Fruit fly (Drosophila melanogaster): Measurements from ENCODE around the gene VhaAC39-2.

VhaAC39-2 gene

dm6 chr3R:23176445-23177087 is 17.4 kb upstream of the VhaAC39-2 start (continued):
- TF ChIP-seq Myb (GFP tag; optimal IDR thresholded peaks at IDR 0.05) (peak; percentile 16), CG12104 (GFP tag; optimal IDR thresholded peaks at IDR 0.05) (no peak), org-1 (GFP tag; optimal IDR thresholded peaks at IDR 0.05) (peak; percentile 30), gce (GFP tag; IDR thresholded peaks at IDR 0.05) (peak; percentile 58; the same call in 1 of the 3 replicates), bab2 (GFP tag; optimal IDR thresholded peaks at IDR 0.05) (peak; percentile 46), Hr3 (GFP tag; optimal IDR thresholded peaks at IDR 0.05) (no peak), crol (GFP tag; IDR thresholded peaks at IDR 0.05) (no peak), CG17912 (GFP tag; optimal IDR thresholded peaks at IDR 0.05) (no peak), Gug (GFP tag; IDR thresholded peaks at IDR 0.05) (no peak), H2.0 (GFP tag; IDR thresholded peaks at IDR 0.05) (no peak), lov (optimal IDR thresholded peaks at IDR 0.05) (no peak), lov (GFP tag; IDR thresholded peaks at IDR 0.05) (peak; percentile 64; the same call in 1 of the 3 replicates), GATAe (GFP tag; conservative IDR thresholded peaks at IDR 0.05) (no peak; the same call in 1 of the 2 replicates), scrt (GFP tag; optimal IDR thresholded peaks at IDR 0.05) (peak; percentile 44), tio (GFP tag; optimal IDR thresholded peaks at IDR 0.05) (peak; percentile 28), CG9727 (GFP tag; optimal IDR thresholded peaks at IDR 0.05) (peak; percentile 4), dimm (GFP tag; IDR thresholded peaks at IDR 0.05) (no peak), CG13287 (GFP tag; IDR thresholded peaks at IDR 0.05; ENCODE audit: partially characterized antibody) (no peak), en (GFP tag; optimal IDR thresholded peaks at IDR 0.05) (no peak), chinmo (GFP tag; IDR thresholded peaks at IDR 0.05; ENCODE audit: partially characterized antibody) (no peak), Hsf (GFP tag; optimal IDR thresholded peaks at IDR 0.05) (no peak), CG6765 (GFP tag; optimal IDR thresholded peaks at IDR 0.05) (peak; percentile 70), B-H2 (GFP tag; optimal IDR thresholded peaks at IDR 0.05) (peak; percentile 49), Stat92E (GFP tag; optimal IDR thresholded peaks at IDR 0.05) (no peak), gcm (GFP tag; optimal IDR thresholded peaks at IDR 0.05) (no peak), D19A (tag; optimal IDR thresholded peaks at IDR 0.05) (no peak), br (optimal IDR thresholded peaks at IDR 0.05) (no peak), chif (GFP tag; optimal IDR thresholded peaks at IDR 0.05) (no peak), CG16813 (GFP tag; IDR thresholded peaks at IDR 0.05; ENCODE audit: partially characterized antibody) (no peak), CG12299 (tag; optimal IDR thresholded peaks at IDR 0.05) (peak; percentile 18), CG17186 (GFP tag; optimal IDR thresholded peaks at IDR 0.05) (no peak), Jarid2 (GFP tag; optimal IDR thresholded peaks at IDR 0.05) (peak; percentile 20), CG15269 (tag; optimal IDR thresholded peaks at IDR 0.05) (peak; percentile 13), CG14441 (GFP tag; IDR thresholded peaks at IDR 0.05) (0 out of 2 replicates have a peak, but pooled peaks have one; percentile 45), MBD-R2 (GFP tag; IDR thresholded peaks at IDR 0.05) (0 out of 2 replicates have a peak, but pooled peaks have one; percentile 24), repo (GFP tag; optimal IDR thresholded peaks at IDR 0.05) (peak; percentile 30), Ssrp (tag; optimal IDR thresholded peaks at IDR 0.05) (no peak), CG11696 (GFP tag; IDR thresholded peaks at IDR 0.05) (peak; percentile 53; the same call in 1 of the 2 replicates), slou (GFP tag; optimal IDR thresholded peaks at IDR 0.05) (peak; percentile 30), CG2120 (GFP tag; optimal IDR thresholded peaks at IDR 0.05) (peak; percentile 72), CG17361 (GFP tag; IDR thresholded peaks at IDR 0.05) (no peak), nerfin-2 (GFP tag; IDR thresholded peaks at IDR 0.05; ENCODE audit: partially characterized antibody) (no peak), CG10147 (GFP tag; optimal IDR thresholded peaks at IDR 0.05) (no peak), CG3281 (GFP tag; optimal IDR thresholded peaks at IDR 0.05) (peak; percentile 60), ERR (GFP tag; optimal IDR thresholded peaks at IDR 0.05) (peak; percentile 19), CG4282 (GFP tag; optimal IDR thresholded peaks at IDR 0.05) (no peak), sna (GFP tag; IDR thresholded peaks at IDR 0.05; ENCODE audit: partially characterized antibody) (no peak), corto (GFP tag; optimal IDR thresholded peaks at IDR 0.05) (no peak), CG10565 (GFP tag; optimal IDR thresholded peaks at IDR 0.05) (no peak), NC2α (GFP tag; optimal IDR thresholded peaks at IDR 0.05) (no peak)

All from whole organism, embryonic.